Worm (Caenorhabditis elegans): Measurements from ENCODE around the gene E03H12.4.

- no peak for TF ChIP-seq Y105C5A.15 (GFP tag; IDR thresholded peaks at IDR 0.05)
- TF ChIP-seq pha-4 (GFP tag; IDR thresholded peaks at IDR 0.05), result no peak
- TF ChIP-seq pha-4 (tag; optimal IDR thresholded peaks at IDR 0.05), result no peak
- no peak for TF ChIP-seq mdl-1 (tag; optimal IDR thresholded peaks at IDR 0.05)
- no peak for TF ChIP-seq jun-1 (tag; optimal IDR thresholded peaks at IDR 0.05)
- no peak for TF ChIP-seq pqm-1 (tag; optimal IDR thresholded peaks at IDR 0.05)
- TF ChIP-seq mep-1 (tag; optimal IDR thresholded peaks at IDR 0.05), result no peak
- no peak for TF ChIP-seq lin-39 (tag; optimal IDR thresholded peaks at IDR 0.05)
- TF ChIP-seq daf-16 (GFP tag; optimal IDR thresholded peaks at IDR 0.05), result no peak
- no peak for TF ChIP-seq daf-16 (tag; optimal IDR thresholded peaks at IDR 0.05)
- no peak for TF ChIP-seq mxl-2 (GFP tag; conservative IDR thresholded peaks at IDR 0.05)
- no peak for TF ChIP-seq gei-8 (GFP tag; optimal IDR thresholded peaks at IDR 0.05)
- no peak for TF ChIP-seq spr-3 (GFP tag; optimal IDR thresholded peaks at IDR 0.05)
- no peak for TF ChIP-seq aha-1 (tag)
These were observed 28.5 kb upstream of the E03H12.4 start, which contains the start of gene str-163 for ce11 chrIV:4953887-4954286.

All from whole organism, L4 larva.